Fruit fly (Drosophila melanogaster): ENCODE data around the gene Zwilch.

Gene Zwilch

DNA sequence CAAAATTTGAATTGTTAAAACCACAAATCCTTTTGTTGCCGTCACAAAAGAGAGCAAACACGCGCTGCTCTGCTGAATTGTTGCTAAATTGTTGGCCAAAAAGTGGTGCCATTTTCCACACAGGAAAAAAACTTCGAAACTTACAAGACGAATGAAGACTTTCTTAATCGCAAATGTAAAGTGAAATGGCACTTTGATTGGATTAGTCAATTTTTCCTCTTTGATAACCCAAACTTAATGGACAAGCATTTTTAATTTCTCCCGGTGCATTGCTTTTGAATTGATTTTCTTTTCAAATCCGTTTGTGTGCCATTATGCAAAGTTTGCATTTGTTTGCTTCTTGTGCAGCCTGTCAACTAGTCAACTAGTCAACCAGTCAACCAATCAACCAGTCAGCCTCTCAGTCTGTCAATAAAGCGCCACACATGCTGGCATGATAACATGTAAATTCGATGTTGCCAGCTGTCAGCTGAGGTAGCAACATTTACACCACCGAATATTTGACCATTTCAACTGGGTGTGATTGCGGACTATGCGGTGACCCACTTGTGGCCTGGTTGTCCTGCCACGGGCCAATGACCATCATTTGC, 30.0 kb upstream of the Zwilch start:
- TF ChIP-seq Myc (optimal IDR thresholded peaks at IDR 0.05) (no peak), insv (optimal IDR thresholded peaks at IDR 0.05) (no peak), ttk (optimal IDR thresholded peaks at IDR 0.05) (no peak), h (optimal IDR thresholded peaks at IDR 0.05) (no peak), psq (optimal IDR thresholded peaks at IDR 0.05) (no peak), Sin3A (optimal IDR thresholded peaks at IDR 0.05) (no peak)

DNA sequence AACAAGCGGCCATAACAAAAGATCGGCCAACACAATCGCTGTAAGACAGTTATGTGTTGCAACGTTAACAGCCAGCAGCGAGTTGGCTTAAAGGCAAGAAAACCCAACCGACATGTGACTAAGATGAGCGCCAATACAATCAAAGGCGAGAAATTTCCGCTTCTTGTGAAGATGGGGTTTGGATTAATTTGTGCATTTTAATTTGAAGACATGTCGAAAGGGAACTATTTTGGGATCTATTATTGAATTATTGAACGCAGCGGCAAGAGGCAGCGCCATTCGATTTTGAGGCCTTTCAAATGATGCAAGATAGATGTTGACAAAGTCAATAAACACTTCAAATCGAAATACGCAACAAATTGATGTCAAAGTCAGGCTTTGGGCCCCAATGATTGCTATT, 27.9 kb upstream of the Zwilch start:
- TF ChIP-seq psq (optimal IDR thresholded peaks at IDR 0.05) = no peak

dm6 chr3R:31240023-31240422, 26.8 kb upstream of the Zwilch start:
- TF ChIP-seq Sin3A (optimal IDR thresholded peaks at IDR 0.05) (no peak), h (optimal IDR thresholded peaks at IDR 0.05) (no peak), ttk (optimal IDR thresholded peaks at IDR 0.05) (no peak), psq (optimal IDR thresholded peaks at IDR 0.05) (no peak), Myc (optimal IDR thresholded peaks at IDR 0.05) (no peak), insv (optimal IDR thresholded peaks at IDR 0.05) (no peak)

dm6 chr3R:31235262-31235661, 22.1 kb upstream of the Zwilch start, which contains the start of gene CG15564:
Gene CG15564 (minus strand): TSS chr3R:31235362.
- TF ChIP-seq h (optimal IDR thresholded peaks at IDR 0.05) = no peak
- TF ChIP-seq Sin3A (optimal IDR thresholded peaks at IDR 0.05) = no peak
- no peak for TF ChIP-seq Myc (optimal IDR thresholded peaks at IDR 0.05)
- TF ChIP-seq psq (optimal IDR thresholded peaks at IDR 0.05) = no peak

- TF ChIP-seq psq (optimal IDR thresholded peaks at IDR 0.05) = no peak
These were observed 19.1 kb upstream of the Zwilch start, which contains the start of gene CG15563 for dm6 chr3R:31232236-31232635. Gene CG15563 (minus strand): TSS chr3R:31232336.

DNA sequence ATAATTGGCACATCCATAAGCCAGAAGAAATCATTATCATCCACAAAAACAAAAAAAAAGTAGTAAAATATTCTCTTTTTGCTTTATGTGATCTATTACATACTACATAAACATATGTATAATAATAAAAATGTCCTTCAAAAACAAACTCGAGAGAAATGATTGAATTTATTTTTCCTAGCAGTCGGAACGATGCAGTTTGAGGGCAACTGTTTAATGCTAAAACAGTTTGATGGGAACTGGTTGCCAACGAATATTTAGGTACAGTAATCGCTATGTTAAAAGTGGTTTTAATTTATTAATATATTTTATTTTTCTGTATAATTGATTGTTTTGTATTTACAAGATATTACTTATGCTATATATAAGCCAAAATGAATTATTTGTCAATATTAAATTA, 18.0 kb upstream of the Zwilch start:
- TF ChIP-seq Myc (optimal IDR thresholded peaks at IDR 0.05) (no peak), insv (optimal IDR thresholded peaks at IDR 0.05) (no peak), Sin3A (optimal IDR thresholded peaks at IDR 0.05) (no peak), h (optimal IDR thresholded peaks at IDR 0.05) (no peak), ttk (optimal IDR thresholded peaks at IDR 0.05) (no peak), psq (optimal IDR thresholded peaks at IDR 0.05) (no peak)

dm6 chr3R:31225043-31225681, 12.0 kb upstream of the Zwilch start:
- TF ChIP-seq psq (optimal IDR thresholded peaks at IDR 0.05) = no peak
- no peak for TF ChIP-seq Myc (optimal IDR thresholded peaks at IDR 0.05)
- TF ChIP-seq insv (optimal IDR thresholded peaks at IDR 0.05) = no peak

DNA sequence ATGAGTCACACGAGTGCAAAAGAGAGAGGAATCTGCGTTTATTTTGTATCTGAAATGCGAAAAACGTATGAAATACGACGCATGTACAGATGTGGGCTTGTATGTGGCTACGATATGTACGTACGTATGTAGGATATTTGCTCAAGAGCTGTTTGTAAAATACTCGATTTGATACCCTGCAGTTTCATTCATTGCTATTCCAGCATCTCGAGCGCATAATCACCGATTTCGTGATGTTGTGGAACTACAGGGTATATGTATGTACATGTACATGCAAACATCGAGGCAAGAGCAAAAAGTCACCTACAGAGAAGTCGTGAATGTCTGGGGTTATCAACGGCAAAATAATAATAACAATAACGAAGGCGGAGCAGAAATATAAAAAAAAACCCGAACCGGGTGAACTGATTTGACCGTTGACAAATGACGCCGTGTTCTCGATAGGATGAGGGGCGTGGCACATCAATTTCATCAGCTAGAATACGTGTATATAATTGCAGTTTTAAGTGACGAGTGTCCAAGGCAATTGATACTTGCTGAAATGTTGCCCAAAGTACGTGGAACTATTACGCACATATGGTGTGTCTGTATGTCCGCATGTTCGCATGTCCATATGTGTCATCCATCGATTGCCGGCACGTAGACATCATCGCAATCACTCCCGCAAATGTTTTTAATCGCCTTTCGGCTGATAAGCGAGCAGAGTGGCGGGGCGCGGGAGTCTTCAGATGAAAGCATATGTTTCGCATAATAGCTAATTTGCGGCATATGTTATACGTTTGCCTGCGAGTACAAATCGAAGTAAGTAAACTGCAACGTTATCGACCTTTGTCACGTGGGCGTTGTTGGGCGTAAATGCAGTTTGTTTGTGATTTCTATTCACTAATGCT, 11.0 kb upstream of the Zwilch start:
- TF ChIP-seq Sin3A (optimal IDR thresholded peaks at IDR 0.05) (no peak), ttk (optimal IDR thresholded peaks at IDR 0.05) (no peak), Myc (optimal IDR thresholded peaks at IDR 0.05) (no peak), insv (optimal IDR thresholded peaks at IDR 0.05) (no peak), psq (optimal IDR thresholded peaks at IDR 0.05) (no peak), h (optimal IDR thresholded peaks at IDR 0.05) (no peak)

dm6 chr3R:31222890-31223569, 9.9 kb upstream of the Zwilch start:
- TF ChIP-seq h (optimal IDR thresholded peaks at IDR 0.05) (no peak), insv (optimal IDR thresholded peaks at IDR 0.05) (no peak), Sin3A (optimal IDR thresholded peaks at IDR 0.05) (no peak), ttk (optimal IDR thresholded peaks at IDR 0.05) (no peak), Myc (optimal IDR thresholded peaks at IDR 0.05) (no peak), psq (optimal IDR thresholded peaks at IDR 0.05) (no peak)

DNA sequence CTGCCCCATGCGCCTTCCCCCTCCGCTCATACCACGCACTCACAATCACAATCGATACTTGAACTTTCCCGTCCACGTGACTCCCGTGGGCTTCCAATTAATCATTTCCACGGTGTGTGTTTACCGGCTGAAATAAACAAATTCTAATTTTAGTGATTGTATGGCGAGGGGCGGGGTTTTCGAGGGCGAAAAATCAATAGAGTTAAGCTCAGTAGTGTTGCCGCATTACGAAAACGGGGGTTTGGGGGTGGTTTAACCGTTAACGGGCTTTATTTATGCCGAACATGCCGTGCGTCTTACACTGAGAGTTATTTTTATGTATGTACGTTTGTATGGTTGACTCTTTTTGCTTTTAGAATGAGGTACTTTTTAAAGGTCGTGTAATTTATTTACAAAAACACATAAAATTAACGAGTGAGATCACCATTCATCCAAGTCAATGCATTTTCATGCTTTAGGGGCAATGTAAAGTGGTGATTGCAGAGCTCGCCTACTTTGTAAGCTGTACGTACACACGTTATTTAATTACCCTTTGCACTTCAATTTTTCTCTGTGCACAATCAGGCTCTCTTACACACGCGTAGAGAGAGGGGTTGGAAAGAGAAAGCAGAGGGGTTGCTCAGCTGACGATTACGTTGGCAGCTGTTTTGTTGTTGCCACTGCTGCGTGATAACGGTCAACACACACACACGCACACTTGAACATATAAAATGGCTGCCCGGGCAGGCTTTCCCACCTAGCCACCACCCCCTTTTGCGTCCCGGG, 9.1 kb upstream of the Zwilch start:
- TF ChIP-seq psq (optimal IDR thresholded peaks at IDR 0.05) (no peak), h (optimal IDR thresholded peaks at IDR 0.05) (no peak), insv (optimal IDR thresholded peaks at IDR 0.05) (no peak), Myc (optimal IDR thresholded peaks at IDR 0.05) (no peak), Sin3A (optimal IDR thresholded peaks at IDR 0.05) (no peak), ttk (optimal IDR thresholded peaks at IDR 0.05) (no peak)

dm6 chr3R:31221337-31222047, 8.3 kb upstream of the Zwilch start:
- TF ChIP-seq psq (optimal IDR thresholded peaks at IDR 0.05) (no peak), Sin3A (optimal IDR thresholded peaks at IDR 0.05) (no peak), h (optimal IDR thresholded peaks at IDR 0.05) (no peak), ttk (optimal IDR thresholded peaks at IDR 0.05) (no peak), Myc (optimal IDR thresholded peaks at IDR 0.05) (no peak), insv (optimal IDR thresholded peaks at IDR 0.05) (no peak)
